Fruit fly (Drosophila melanogaster): ENCODE measurements around the gene knrl.

knrl gene

dm6 chr3L:20635590-20636139, 15.2 kb upstream of the knrl start:
- TF ChIP-seq Ets21C (GFP tag; optimal IDR thresholded peaks at IDR 0.05) (no peak), CG32006 (GFP tag; optimal IDR thresholded peaks at IDR 0.05) (peak; percentile 62), CG8119 (GFP tag; IDR thresholded peaks at IDR 0.05) (peak; percentile 61; the same call in 2 of the 3 replicates), dsx (GFP tag; optimal IDR thresholded peaks at IDR 0.05; ENCODE audit: poor library complexity, severe bottlenecking) (peak; percentile 53), fkh (GFP tag; optimal IDR thresholded peaks at IDR 0.05) (no peak), Blimp-1 (GFP tag; optimal IDR thresholded peaks at IDR 0.05) (no peak), CG11902 (GFP tag; optimal IDR thresholded peaks at IDR 0.05) (no peak), CG34406 (GFP tag; optimal IDR thresholded peaks at IDR 0.05) (peak; percentile 2), CG3032 (tag; optimal IDR thresholded peaks at IDR 0.05) (peak; percentile 55), Eip93F (GFP tag; optimal IDR thresholded peaks at IDR 0.05) (no peak), Lpt (GFP tag; optimal IDR thresholded peaks at IDR 0.05) (peak; percentile 14), OdsH (GFP tag; optimal IDR thresholded peaks at IDR 0.05) (peak; percentile 57), Met (GFP tag; optimal IDR thresholded peaks at IDR 0.05) (peak; percentile 22), Ets96B (tag; optimal IDR thresholded peaks at IDR 0.05) (peak; percentile 68), vri (GFP tag; optimal IDR thresholded peaks at IDR 0.05) (no peak), CG7368 (GFP tag; optimal IDR thresholded peaks at IDR 0.05) (peak; percentile 46), acj6 (GFP tag; optimal IDR thresholded peaks at IDR 0.05) (peak; percentile 59), Eip75B (GFP tag; optimal IDR thresholded peaks at IDR 0.05) (peak; percentile 25), Sox15 (GFP tag; optimal IDR thresholded peaks at IDR 0.05) (no peak), Hr38 (GFP tag; optimal IDR thresholded peaks at IDR 0.05) (no peak), CG31627 (GFP tag; optimal IDR thresholded peaks at IDR 0.05) (peak; percentile 18), Eip78C (GFP tag) (peak; percentile 85), Sox14 (GFP tag; optimal IDR thresholded peaks at IDR 0.05) (peak; percentile 60), fd59A (GFP tag; optimal IDR thresholded peaks at IDR 0.05) (peak; percentile 37), CG3919 (GFP tag; optimal IDR thresholded peaks at IDR 0.05) (peak; percentile 70), eg (GFP tag; IDR thresholded peaks at IDR 0.05) (peak; percentile 51; the same call in 2 of the 3 replicates), esn (GFP tag; optimal IDR thresholded peaks at IDR 0.05) (no peak), Gug (GFP tag; IDR thresholded peaks at IDR 0.05) (no peak), CG10631 (GFP tag; optimal IDR thresholded peaks at IDR 0.05) (peak; percentile 67), CG9139 (GFP tag; optimal IDR thresholded peaks at IDR 0.05) (no peak), lz (GFP tag; optimal IDR thresholded peaks at IDR 0.05) (peak; percentile 8), achi (GFP tag; optimal IDR thresholded peaks at IDR 0.05) (peak; percentile 59), topi (GFP tag; optimal IDR thresholded peaks at IDR 0.05) (peak; percentile 43), spab (GFP tag; optimal IDR thresholded peaks at IDR 0.05) (peak; percentile 55), CG6163 (GFP tag; IDR thresholded peaks at IDR 0.05) (peak; percentile 76), Hr39 (GFP tag; optimal IDR thresholded peaks at IDR 0.05) (peak; percentile 22), fd85E (GFP tag; optimal IDR thresholded peaks at IDR 0.05) (no peak), salr (GFP tag; optimal IDR thresholded peaks at IDR 0.05) (peak; percentile 41 to 42), net (GFP tag; optimal IDR thresholded peaks at IDR 0.05) (peak; percentile 56), Smox (GFP tag; optimal IDR thresholded peaks at IDR 0.05) (no peak), CG4318 (GFP tag; optimal IDR thresholded peaks at IDR 0.05) (peak; percentile 33), svp (GFP tag) (peak; percentile 63), ss (GFP tag; optimal IDR thresholded peaks at IDR 0.05) (no peak), dac (GFP tag; optimal IDR thresholded peaks at IDR 0.05) (no peak), CG8319 (GFP tag; optimal IDR thresholded peaks at IDR 0.05) (no peak), CG11762 (GFP tag; optimal IDR thresholded peaks at IDR 0.05; ENCODE audit: insufficient read depth) (no peak), CG15336 (GFP tag; IDR thresholded peaks at IDR 0.05) (peak; percentile 63), Sox102F (GFP tag; optimal IDR thresholded peaks at IDR 0.05) (peak; percentile 8), CG1621 (tag; optimal IDR thresholded peaks at IDR 0.05) (peak; percentile 48), CG6792 (GFP tag; optimal IDR thresholded peaks at IDR 0.05) (peak; percentile 27), pdm3 (GFP tag; optimal IDR thresholded peaks at IDR 0.05) (peak; percentile 56), CG16779 (tag; optimal IDR thresholded peaks at IDR 0.05) (no peak)
